Fruit fly (Drosophila melanogaster) whole organism, embryonic: ENCODE results near the gene JMJD5.

Experiments used
- Antp ChIP-seq: fragments of 200-800 bp; sonication (Bioruptor generic); optimal IDR thresholded peaks from 3 replicates; lab custom pipeline; 2016; ENCODE audit warnings: missing biosample characterization, missing genetic modification characterization
- Asciz ChIP-seq: fragments of 200-800 bp; sonication (Bioruptor generic); optimal IDR thresholded peaks from 2 replicates; lab custom pipeline; 2017; ENCODE audit warnings: missing biosample characterization, mild to moderate bottlenecking, missing genetic modification characterization, missing genetic modification reagents
- CG10431 ChIP-seq: fragments of 200-800 bp; sonication (Bioruptor generic); optimal IDR thresholded peaks from 3 replicates; lab custom pipeline; 2018; ENCODE audit warnings: missing biosample characterization, mild to moderate bottlenecking, missing genetic modification characterization
- CG10543 ChIP-seq: fragments of 200-800 bp; sonication (Bioruptor generic); optimal IDR thresholded peaks from 3 replicates; lab custom pipeline; 2017; ENCODE audit warnings: missing biosample characterization, mild to moderate bottlenecking, missing genetic modification characterization, moderate library complexity
- CG10959 ChIP-seq: fragments of 200-800 bp; sonication (Bioruptor generic); IDR thresholded peaks from 2 replicates; pipeline ENCODE4 v1.3.6; 2022; ENCODE audit warnings: missing biosample characterization, missing genetic modification characterization
- CG11456 ChIP-seq: fragments of 200-800 bp; sonication (Bioruptor generic); IDR thresholded peaks from 3 replicates; pipeline ENCODE4 v1.3.6; 2022; ENCODE audit warnings: missing biosample characterization, missing genetic modification characterization
- CG11560 ChIP-seq: fragments of 200-800 bp; sonication (Bioruptor generic); IDR thresholded peaks from 3 replicates; pipeline ENCODE4 v1.3.6; 2022; ENCODE audit warnings: missing biosample characterization, missing genetic modification characterization
- CG11695 ChIP-seq: fragments of 200-800 bp; sonication (Bioruptor generic); IDR thresholded peaks from 3 replicates; pipeline ENCODE4 v1.3.6; 2022; ENCODE audit warnings: missing biosample characterization, missing genetic modification characterization
- CG14667 ChIP-seq: fragments of 200-800 bp; sonication (Bioruptor generic); IDR thresholded peaks from 2 replicates; pipeline ENCODE4 v1.3.6; 2022; ENCODE audit warnings: missing biosample characterization, missing genetic modification characterization
- CG15011 ChIP-seq: fragments of 200-800 bp; sonication (Bioruptor generic); optimal IDR thresholded peaks from 3 replicates; lab custom pipeline; 2018; ENCODE audit warnings: missing biosample characterization, mild to moderate bottlenecking, missing genetic modification characterization
- CG15696 ChIP-seq: fragments of 200-800 bp; sonication (Bioruptor generic); optimal IDR thresholded peaks from 2 replicates; lab custom pipeline; 2019; ENCODE audit warnings: missing biosample characterization, mild to moderate bottlenecking, missing genetic modification characterization, moderate library complexity
- CG17912 ChIP-seq: fragments of 200-800 bp; sonication (Bioruptor generic); optimal IDR thresholded peaks from 2 replicates; lab custom pipeline; 2018; ENCODE audit warnings: missing biosample characterization, mild to moderate bottlenecking, missing genetic modification characterization
- CG2202 ChIP-seq: fragments of 200-800 bp; sonication (Bioruptor generic); optimal IDR thresholded peaks from 2 replicates; lab custom pipeline; 2018; ENCODE audit warnings: missing biosample characterization, mild to moderate bottlenecking, missing genetic modification characterization
- CG30431 ChIP-seq: fragments of 200-800 bp; sonication (Bioruptor generic); optimal IDR thresholded peaks from 2 replicates; lab custom pipeline; 2017; ENCODE audit warnings: missing biosample characterization, missing genetic modification characterization
- CG3995 ChIP-seq: fragments of 200-800 bp; sonication (Bioruptor generic); optimal IDR thresholded peaks from 3 replicates; lab custom pipeline; 2016; ENCODE audit warnings: missing biosample characterization, missing genetic modification characterization
- CG4282 ChIP-seq: fragments of 200-800 bp; sonication (Bioruptor generic); optimal IDR thresholded peaks from 2 replicates; lab custom pipeline; 2016; ENCODE audit warnings: missing biosample characterization, missing genetic modification characterization
- CG4707 ChIP-seq: fragments of 200-800 bp; sonication (Bioruptor generic); optimal IDR thresholded peaks from 2 replicates; lab custom pipeline; 2018; ENCODE audit warnings: missing biosample characterization, mild to moderate bottlenecking, missing genetic modification characterization, moderate library complexity
- CG4820 ChIP-seq: fragments of 200-800 bp; sonication (Bioruptor generic); optimal IDR thresholded peaks from 3 replicates; lab custom pipeline; 2016; ENCODE audit warnings: missing biosample characterization, missing genetic modification characterization
- CG6689 ChIP-seq: fragments of 200-800 bp; sonication (Bioruptor generic); IDR thresholded peaks from 2 replicates; pipeline ENCODE4 v1.3.6; 2022; ENCODE audit warnings: missing biosample characterization, missing genetic modification characterization
- CG7372 ChIP-seq: fragments of 200-800 bp; sonication (Bioruptor generic); IDR thresholded peaks from 2 replicates; pipeline ENCODE4 v1.3.6; 2022; ENCODE audit warnings: missing biosample characterization, missing genetic modification characterization
- Dip3 ChIP-seq: fragments of 200-800 bp; sonication (Bioruptor generic); optimal IDR thresholded peaks from 3 replicates; lab custom pipeline; 2016; ENCODE audit warnings: missing biosample characterization, missing genetic modification characterization
- Fer1 ChIP-seq: fragments of 200-800 bp; sonication (Bioruptor generic); optimal IDR thresholded peaks from 2 replicates; lab custom pipeline; 2017; ENCODE audit warnings: missing biosample characterization, mild to moderate bottlenecking, missing genetic modification characterization
- Gug ChIP-seq: fragments of 200-800 bp; sonication (Bioruptor generic); IDR thresholded peaks from 4 replicates; pipeline ENCODE4 v1.3.6; 2022; ENCODE audit warnings: missing biosample characterization, missing genetic modification characterization
- HLH54F ChIP-seq: fragments of 200-800 bp; sonication (Bioruptor generic); optimal IDR thresholded peaks from 3 replicates; lab custom pipeline; 2016; ENCODE audit warnings: missing biosample characterization, missing genetic modification characterization
- Hr78 ChIP-seq, 2 experiments: fragments of 200-800 bp in 1 of 2; fragments of >200 bp in 1 of 2; sonication (Bioruptor generic) in 1 of 2; optimal IDR thresholded peaks; 2 replicates each; lab custom pipeline; 2017 to 2019; ENCODE audit warnings: missing biosample characterization in 2 of 2, missing genetic modification characterization in 2 of 2, mild to moderate bottlenecking in 1 of 2, moderate library complexity in 1 of 2
- Mad ChIP-seq: fragments of 200-800 bp; sonication (Bioruptor generic); optimal IDR thresholded peaks from 2 replicates; lab custom pipeline; 2016; ENCODE audit warnings: missing biosample characterization, missing genetic modification characterization
- Mrtf ChIP-seq: fragments of 200-800 bp; sonication (Bioruptor generic); IDR thresholded peaks from 3 replicates; pipeline ENCODE4 v1.3.6; 2022; ENCODE audit warnings: missing biosample characterization, missing genetic modification characterization
- NfI ChIP-seq: fragments of 200-800 bp; sonication (Bioruptor generic); optimal IDR thresholded peaks from 3 replicates; lab custom pipeline; 2018; ENCODE audit warnings: missing biosample characterization, mild to moderate bottlenecking, missing genetic modification characterization, moderate library complexity
- ato ChIP-seq: fragments of 200-800 bp; sonication (Bioruptor generic); IDR thresholded peaks from 2 replicates; pipeline ENCODE4 v1.3.6; 2022; ENCODE audit warnings: missing biosample characterization, missing genetic modification characterization; ENCODE audit not compliant: partially characterized antibody
- bcd ChIP-seq: fragments of 200-800 bp; sonication (Bioruptor generic); optimal IDR thresholded peaks from 2 replicates; lab custom pipeline; 2017; ENCODE audit warnings: missing biosample characterization, mild to moderate bottlenecking, missing genetic modification characterization
- cas ChIP-seq: fragments of 200-800 bp; sonication (Bioruptor generic); IDR thresholded peaks from 2 replicates; pipeline ENCODE4 v1.3.6; 2022; ENCODE audit warnings: missing biosample characterization, missing genetic modification characterization
- danr ChIP-seq: fragments of 200-800 bp; sonication (Bioruptor generic); IDR thresholded peaks from 2 replicates; pipeline ENCODE4 v1.3.6; 2022; ENCODE audit warnings: missing biosample characterization, missing genetic modification characterization
- disco-r ChIP-seq: fragments of 200-800 bp; sonication (Bioruptor generic); optimal IDR thresholded peaks from 2 replicates; lab custom pipeline; 2016; ENCODE audit warnings: missing biosample characterization, missing genetic modification characterization
- dysf ChIP-seq: fragments of 200-800 bp; sonication (Bioruptor generic); IDR thresholded peaks from 3 replicates; pipeline ENCODE4 v1.3.6; 2022; ENCODE audit warnings: missing biosample characterization, missing genetic modification characterization
- emc ChIP-seq: fragments of 200-800 bp; sonication (Bioruptor generic); optimal IDR thresholded peaks from 2 replicates; lab custom pipeline; 2016; ENCODE audit warnings: missing biosample characterization, missing genetic modification characterization
- gce ChIP-seq: fragments of 200-800 bp; sonication (Bioruptor generic); IDR thresholded peaks from 3 replicates; pipeline ENCODE4 v1.3.6; 2022; ENCODE audit warnings: missing biosample characterization, missing genetic modification characterization
- ken ChIP-seq: fragments of 200-800 bp; sonication (Bioruptor generic); IDR thresholded peaks from 3 replicates; pipeline ENCODE4 v1.3.6; 2022; ENCODE audit warnings: missing biosample characterization, missing genetic modification characterization
- lilli ChIP-seq: fragments of 200-800 bp; sonication (Bioruptor generic); optimal IDR thresholded peaks from 3 replicates; lab custom pipeline; 2016; ENCODE audit warnings: missing biosample characterization, missing genetic modification characterization
- nom ChIP-seq: fragments of 200-800 bp; sonication (Bioruptor generic); optimal IDR thresholded peaks from 2 replicates; lab custom pipeline; 2017; ENCODE audit warnings: missing biosample characterization, missing genetic modification characterization, mild to moderate bottlenecking, moderate library complexity, missing genetic modification reagents
- phol ChIP-seq: fragments of 200-800 bp; sonication (Bioruptor generic); optimal IDR thresholded peaks from 3 replicates; lab custom pipeline; 2018; ENCODE audit warnings: missing biosample characterization, mild to moderate bottlenecking, missing genetic modification characterization, moderate library complexity
- pita ChIP-seq: fragments of 200-800 bp; sonication (Bioruptor generic); optimal IDR thresholded peaks from 2 replicates; lab custom pipeline; 2017; ENCODE audit warnings: missing biosample characterization, mild to moderate bottlenecking, missing genetic modification characterization
- pros ChIP-seq: fragments of 200-800 bp; sonication (Bioruptor generic); optimal IDR thresholded peaks from 3 replicates; lab custom pipeline; 2019; ENCODE audit warnings: missing biosample characterization, mild to moderate bottlenecking, missing genetic modification characterization, moderate library complexity
- rib ChIP-seq: fragments of 200-800 bp; sonication (Bioruptor generic); IDR thresholded peaks from 2 replicates; pipeline ENCODE4 v1.3.6; 2022; ENCODE audit warnings: missing biosample characterization, missing genetic modification characterization
- sc ChIP-seq, 3 experiments: fragments of >200 bp in 2 of 3; fragments of 200-800 bp in 1 of 3; sonication (Bioruptor generic) in 1 of 3; optimal IDR thresholded peaks; 2 replicates in 2 of 3; 3 replicates in 1 of 3; lab custom pipeline; 2017; ENCODE audit warnings: mild to moderate bottlenecking in 1 of 3, missing biosample characterization in 1 of 3, missing genetic modification characterization in 1 of 3, missing genetic modification reagents in 1 of 3
- sug ChIP-seq: fragments of 200-800 bp; optimal IDR thresholded peaks from 2 replicates; lab custom pipeline; 2019; ENCODE audit warnings: missing biosample characterization, mild to moderate bottlenecking, missing genetic modification characterization, moderate library complexity
- tna ChIP-seq: fragments of 200-800 bp; sonication (Bioruptor generic); IDR thresholded peaks from 2 replicates; pipeline ENCODE4 v1.3.6; 2022; ENCODE audit warnings: missing biosample characterization, missing genetic modification characterization; ENCODE audit not compliant: partially characterized antibody
- ttk ChIP-seq: fragments of 200-800 bp; sonication (Bioruptor generic); IDR thresholded peaks from 2 replicates; pipeline ENCODE4 v2.1.2; 2022; ENCODE audit warnings: missing biosample characterization, missing genetic modification characterization
- tx ChIP-seq: fragments of 200-800 bp; sonication (Bioruptor generic); optimal IDR thresholded peaks from 2 replicates; lab custom pipeline; 2016; ENCODE audit warnings: missing biosample characterization, missing genetic modification characterization
- unpg ChIP-seq: fragments of 200-800 bp; sonication (Bioruptor generic); optimal IDR thresholded peaks from 3 replicates; lab custom pipeline; 2018; ENCODE audit warnings: missing biosample characterization, mild to moderate bottlenecking, missing genetic modification characterization, moderate library complexity
- yki ChIP-seq: fragments of >200 bp; optimal IDR thresholded peaks from 3 replicates; lab custom pipeline; 2018

JMJD5 gene

dm6 chr3L:799837-800513, 41.2 kb downstream of the JMJD5 start (continued):
- no peak for TF ChIP-seq CG3995
- peak; percentile 28 for TF ChIP-seq Asciz
- TF ChIP-seq CG11456, result no peak
- TF ChIP-seq CG2202, result no peak
- TF ChIP-seq ato (GFP tag; lab: Robert Waterston, UW), result no peak
- TF ChIP-seq Dip3 (GFP tag; lab: Kevin White, UChicago), result no peak
- TF ChIP-seq ken (GFP tag; lab: Robert Waterston, UW), result no peak
- no peak for TF ChIP-seq CG4282 (GFP tag; lab: Kevin White, UChicago)
- TF ChIP-seq pros (GFP tag; lab: Kevin White, UChicago), result peak; percentile 32
- no peak for TF ChIP-seq lilli (GFP tag; lab: Kevin White, UChicago)
- TF ChIP-seq Gug (GFP tag; lab: Robert Waterston, UW), result no peak; the same call in 3 of the 4 replicates
- TF ChIP-seq CG11560, result no peak
- no peak for TF ChIP-seq HLH54F
- TF ChIP-seq CG11695 (GFP tag; lab: Robert Waterston, UW), result no peak
- no peak for TF ChIP-seq tna (GFP tag; lab: Robert Waterston, UW)
- no peak for TF ChIP-seq CG10431 (GFP tag; lab: Kevin White, UChicago)
- TF ChIP-seq phol (tag; lab: Kevin White, UChicago), result peak; percentile 59
- TF ChIP-seq Mad, result no peak
- TF ChIP-seq CG30431 (GFP tag; lab: Kevin White, UChicago), result no peak
- peak; percentile 46; the same call in 1 of the 3 replicates for TF ChIP-seq dysf (GFP tag; lab: Robert Waterston, UW)
- peak; percentile 53; the same call in 1 of the 2 replicates for TF ChIP-seq ttk (GFP tag; lab: Robert Waterston, UW)
- peak; percentile 46 for TF ChIP-seq CG6689
- no peak for TF ChIP-seq sc (optimal IDR thresholded peaks at IDR 0.05; lab: Kevin White, UChicago)
- TF ChIP-seq sc (GFP tag; optimal IDR thresholded peaks at IDR 0.05; lab: Kevin White, UChicago), result no peak
- no peak for TF ChIP-seq disco-r (GFP tag; lab: Kevin White, UChicago)
- peak; percentile 56 for TF ChIP-seq unpg (GFP tag; lab: Kevin White, UChicago)
- TF ChIP-seq Fer1 (GFP tag; lab: Kevin White, UChicago), result no peak
- no peak for TF ChIP-seq CG10543 (GFP tag; lab: Kevin White, UChicago)
- TF ChIP-seq NfI (GFP tag; lab: Kevin White, UChicago), result no peak
- TF ChIP-seq CG4707, result no peak
- peak; percentile 5 for TF ChIP-seq Antp (GFP tag; lab: Kevin White, UChicago)
- TF ChIP-seq emc (GFP tag; lab: Kevin White, UChicago), result no peak
- 0 out of 2 replicates have a peak, but pooled peaks have one; percentile 15 for TF ChIP-seq CG7372
- TF ChIP-seq Hr78 (GFP tag; optimal IDR thresholded peaks at IDR 0.05; lab: Kevin White, UChicago), result no peak
- TF ChIP-seq CG15696, result no peak
- 0 out of 3 replicates have a peak, but pooled peaks have one; percentile 39 for TF ChIP-seq Mrtf (GFP tag; lab: Robert Waterston, UW)
- no peak for TF ChIP-seq CG17912 (GFP tag; lab: Kevin White, UChicago)
- 0 out of 2 replicates have a peak, but pooled peaks have one; percentile 17 for TF ChIP-seq CG10959
- TF ChIP-seq danr (GFP tag; lab: Robert Waterston, UW), result 0 out of 2 replicates have a peak, but pooled peaks have one; percentile 29
- TF ChIP-seq gce (GFP tag; lab: Robert Waterston, UW), result peak; percentile 43; the same call in 1 of the 3 replicates
- TF ChIP-seq tx (GFP tag; lab: Kevin White, UChicago), result no peak
- no peak for TF ChIP-seq rib (GFP tag; lab: Robert Waterston, UW)
- peak; percentile 32 for TF ChIP-seq CG4820 (GFP tag; lab: Kevin White, UChicago)
- no peak for TF ChIP-seq CG15011 (GFP tag; lab: Kevin White, UChicago)
- TF ChIP-seq sug (tag; lab: Kevin White, UChicago), result no peak
- peak; percentile 15 for TF ChIP-seq nom (GFP tag; lab: Kevin White, UChicago)
- TF ChIP-seq cas (GFP tag; lab: Robert Waterston, UW), result no peak
- no peak for TF ChIP-seq yki (lab: Kevin White, UChicago)
- TF ChIP-seq CG14667 (GFP tag; lab: Robert Waterston, UW), result no peak
- TF ChIP-seq bcd (GFP tag; lab: Kevin White, UChicago), result no peak
- TF ChIP-seq pita, result no peak
